ENCODE assay signal across 4 fruit fly cellular contexts in genomic region chr3R:5737263-5737662, dm6.
TF ChIP-seq lines count a peak whose summit lies in the region.

No protein-coding gene starts in this region.

- TF ChIP-seq CTCF in whole organism, embryonic (GFP tag; optimal IDR thresholded peaks at IDR 0.05; lab: Kevin White, UChicago) = no peak

TF ChIP-seq in whole organism, 6 proteins besides CTCF, POLR2A, EP300 and RAD21:
- TF ChIP-seq pan (optimal IDR thresholded peaks at IDR 0.05; lab: Kevin White, UChicago) (peak; percentile 3), EcR (GFP tag; optimal IDR thresholded peaks at IDR 0.05; lab: Kevin White, UChicago) (no peak), usp (GFP tag; optimal IDR thresholded peaks at IDR 0.05; lab: Kevin White, UChicago) (no peak)

TF ChIP-seq in whole organism, embryonic, 481 proteins besides CTCF, POLR2A, EP300 and RAD21:
- TF ChIP-seq H15 (GFP tag; IDR thresholded peaks at IDR 0.05; lab: Robert Waterston, UW) (0 out of 3 replicates have a peak, but pooled peaks have one; percentile 31), mam (GFP tag; optimal IDR thresholded peaks at IDR 0.05; lab: Kevin White, UChicago) (no peak), CG5953 (GFP tag; IDR thresholded peaks at IDR 0.05; lab: Robert Waterston, UW) (no peak), eyg (GFP tag; optimal IDR thresholded peaks at IDR 0.05; lab: Kevin White, UChicago) (no peak), slp2 (GFP tag; optimal IDR thresholded peaks at IDR 0.05; lab: Kevin White, UChicago) (no peak), dmrt11E (tag; optimal IDR thresholded peaks at IDR 0.05; lab: Kevin White, UChicago) (no peak), CG7271 (tag; optimal IDR thresholded peaks at IDR 0.05; lab: Kevin White, UChicago) (no peak), C15 (GFP tag; IDR thresholded peaks at IDR 0.05; lab: Robert Waterston, UW) (no peak), CG7963 (GFP tag; IDR thresholded peaks at IDR 0.05; lab: Robert Waterston, UW; ENCODE audit: partially characterized antibody) (0 out of 3 replicates have a peak, but pooled peaks have one; percentile 36), CG15601 (tag; optimal IDR thresholded peaks at IDR 0.05; lab: Kevin White, UChicago) (no peak), trh (GFP tag; optimal IDR thresholded peaks at IDR 0.05; lab: Kevin White, UChicago) (no peak), Rx (GFP tag; IDR thresholded peaks at IDR 0.05; lab: Robert Waterston, UW) (no peak), Spps (tag; optimal IDR thresholded peaks at IDR 0.05; lab: Kevin White, UChicago) (no peak), ara (GFP tag; IDR thresholded peaks at IDR 0.05; lab: Robert Waterston, UW) (no peak), Med (GFP tag; lab: Kevin White, UChicago) (peak; percentile 62), CG13775 (GFP tag; optimal IDR thresholded peaks at IDR 0.05; lab: Kevin White, UChicago) (no peak), Mad (GFP tag; optimal IDR thresholded peaks at IDR 0.05; lab: Kevin White, UChicago) (no peak), CG12942 (GFP tag; optimal IDR thresholded peaks at IDR 0.05; lab: Kevin White, UChicago) (no peak), hth (optimal IDR thresholded peaks at IDR 0.05; lab: Kevin White, UChicago) (no peak), Rfx (GFP tag; IDR thresholded peaks at IDR 0.05; lab: Robert Waterston, UW) (no peak), Lhr (GFP tag; optimal IDR thresholded peaks at IDR 0.05; lab: Kevin White, UChicago) (no peak), Mes4 (GFP tag; optimal IDR thresholded peaks at IDR 0.05; lab: Kevin White, UChicago) (no peak), sc (optimal IDR thresholded peaks at IDR 0.05; lab: Kevin White, UChicago) (no peak), sc (GFP tag; optimal IDR thresholded peaks at IDR 0.05; lab: Kevin White, UChicago) (no peak), CG7987 (GFP tag; optimal IDR thresholded peaks at IDR 0.05; lab: Kevin White, UChicago) (no peak), nom (GFP tag; optimal IDR thresholded peaks at IDR 0.05; lab: Kevin White, UChicago) (peak; percentile 26), CG10321 (GFP tag; IDR thresholded peaks at IDR 0.05; lab: Robert Waterston, UW) (no peak)

TF ChIP-seq in whole organism, prepupa, 60 proteins besides CTCF, POLR2A, EP300 and RAD21:
- no peak for TF ChIP-seq Sox102F (GFP tag; optimal IDR thresholded peaks at IDR 0.05; lab: Kevin White, UChicago)
- TF ChIP-seq OdsH (GFP tag; optimal IDR thresholded peaks at IDR 0.05; lab: Kevin White, UChicago) = no peak
- TF ChIP-seq Eip78C (GFP tag; lab: Kevin White, UChicago) = peak; percentile 60
- TF ChIP-seq ss (GFP tag; optimal IDR thresholded peaks at IDR 0.05; lab: Kevin White, UChicago) = peak in 1 of 2 experiments; percentile 62
- no peak for TF ChIP-seq CG3032 (tag; optimal IDR thresholded peaks at IDR 0.05; lab: Kevin White, UChicago)
- no peak for TF ChIP-seq lz (GFP tag; optimal IDR thresholded peaks at IDR 0.05; lab: Kevin White, UChicago)
- TF ChIP-seq svp (GFP tag; lab: Kevin White, UChicago) = peak; percentile 95
- TF ChIP-seq dac (GFP tag; optimal IDR thresholded peaks at IDR 0.05; lab: Kevin White, UChicago) = no peak
- TF ChIP-seq fd85E (GFP tag; optimal IDR thresholded peaks at IDR 0.05; lab: Kevin White, UChicago) = no peak
- 0 out of 3 replicates have a peak, but pooled peaks have one; percentile 12 for TF ChIP-seq eg (GFP tag; IDR thresholded peaks at IDR 0.05; lab: Robert Waterston, UW)
- no peak for TF ChIP-seq Hr38 (GFP tag; optimal IDR thresholded peaks at IDR 0.05; lab: Kevin White, UChicago)
- no peak for TF ChIP-seq CG6163 (GFP tag; IDR thresholded peaks at IDR 0.05; lab: Robert Waterston, UW)
- no peak for TF ChIP-seq pdm3 (GFP tag; optimal IDR thresholded peaks at IDR 0.05; lab: Kevin White, UChicago)
- TF ChIP-seq CG32006 (GFP tag; optimal IDR thresholded peaks at IDR 0.05; lab: Kevin White, UChicago) = no peak
TF ChIP-seq in whole organism, prepupa: peak in this region for 4.

TF ChIP-seq in whole organism, pupa, 21 proteins besides CTCF, POLR2A, EP300 and RAD21:
- TF ChIP-seq Snoo (tag; optimal IDR thresholded peaks at IDR 0.05; lab: Kevin White, UChicago) = no peak
- peak; percentile 23; the same call in 1 of the 2 replicates for TF ChIP-seq Ets98B (GFP tag; IDR thresholded peaks at IDR 0.05; lab: Robert Waterston, UW)
- TF ChIP-seq D1 (tag; optimal IDR thresholded peaks at IDR 0.05; lab: Kevin White, UChicago) = no peak
- TF ChIP-seq CG10348 (GFP tag; IDR thresholded peaks at IDR 0.05; lab: Robert Waterston, UW) = no peak
- peak; percentile 49 for TF ChIP-seq gl (tag; optimal IDR thresholded peaks at IDR 0.05; lab: Kevin White, UChicago)
- no peak for TF ChIP-seq Pif1A (GFP tag; optimal IDR thresholded peaks at IDR 0.05; lab: Kevin White, UChicago)
- TF ChIP-seq EcR (GFP tag; optimal IDR thresholded peaks at IDR 0.05; lab: Kevin White, UChicago) = peak; percentile 57
- no peak for TF ChIP-seq CG12605 (GFP tag; IDR thresholded peaks at IDR 0.05; lab: Robert Waterston, UW)
- no peak for TF ChIP-seq rn (GFP tag; IDR thresholded peaks at IDR 0.05; lab: Robert Waterston, UW)
TF ChIP-seq in whole organism, pupa: peak in this region for 3.
